Fruit fly (Drosophila melanogaster): Measurements from ENCODE around the gene CG2258.

Gene CG2258

dm6 chrX:8112715-8113114 is 10.8 kb upstream of the CG2258 start (continued):
- no peak for TF ChIP-seq Bgb (GFP tag; IDR thresholded peaks at IDR 0.05; ENCODE audit: partially characterized antibody)
- no peak for TF ChIP-seq cad (GFP tag; optimal IDR thresholded peaks at IDR 0.05)
- TF ChIP-seq exex (tag; optimal IDR thresholded peaks at IDR 0.05), result no peak
- TF ChIP-seq Dip2 (GFP tag; IDR thresholded peaks at IDR 0.05), result no peak
- no peak for TF ChIP-seq CG7928 (GFP tag; optimal IDR thresholded peaks at IDR 0.05)
- no peak for TF ChIP-seq Drgx (GFP tag; IDR thresholded peaks at IDR 0.05)
- peak; percentile 45 for TF ChIP-seq CG15269 (tag; optimal IDR thresholded peaks at IDR 0.05)
- TF ChIP-seq CG7556 (GFP tag; optimal IDR thresholded peaks at IDR 0.05), result no peak
- TF ChIP-seq CG2116 (GFP tag; optimal IDR thresholded peaks at IDR 0.05), result no peak
- no peak for TF ChIP-seq odd (GFP tag; optimal IDR thresholded peaks at IDR 0.05)
- TF ChIP-seq emc (GFP tag; optimal IDR thresholded peaks at IDR 0.05), result no peak
- no peak for TF ChIP-seq CG12942 (GFP tag; optimal IDR thresholded peaks at IDR 0.05)
- no peak for TF ChIP-seq nom (GFP tag; optimal IDR thresholded peaks at IDR 0.05)
- TF ChIP-seq CG33213 (GFP tag; optimal IDR thresholded peaks at IDR 0.05), result no peak
- no peak for TF ChIP-seq CG4854 (GFP tag; optimal IDR thresholded peaks at IDR 0.05)
- 0 out of 3 replicates have a peak, but pooled peaks have one; percentile 28 for TF ChIP-seq CG11695 (GFP tag; IDR thresholded peaks at IDR 0.05)
- peak; percentile 10 for TF ChIP-seq fd3F (GFP tag; optimal IDR thresholded peaks at IDR 0.05)
- TF ChIP-seq lov (optimal IDR thresholded peaks at IDR 0.05), result no peak
- no peak for TF ChIP-seq lov (GFP tag; IDR thresholded peaks at IDR 0.05)
- no peak for TF ChIP-seq sr (GFP tag; IDR thresholded peaks at IDR 0.05)
- TF ChIP-seq repo (GFP tag; optimal IDR thresholded peaks at IDR 0.05), result no peak
- no peak for TF ChIP-seq Ssrp (tag; optimal IDR thresholded peaks at IDR 0.05)
- no peak for TF ChIP-seq pan (optimal IDR thresholded peaks at IDR 0.05)
- TF ChIP-seq pan (GFP tag; optimal IDR thresholded peaks at IDR 0.05 in 1 of 2, IDR thresholded peaks at IDR 0.05 in 1 of 2), result peak in 1 of 2 experiments; percentile 50
- TF ChIP-seq gsb (GFP tag; IDR thresholded peaks at IDR 0.05), result 0 out of 2 replicates have a peak, but pooled peaks have one; percentile 39
- no peak for TF ChIP-seq Lhr (GFP tag; optimal IDR thresholded peaks at IDR 0.05)
- no peak for TF ChIP-seq dati (GFP tag; IDR thresholded peaks at IDR 0.05)
- TF ChIP-seq cas (GFP tag; IDR thresholded peaks at IDR 0.05), result no peak
- TF ChIP-seq Hey (tag; optimal IDR thresholded peaks at IDR 0.05), result no peak
- peak; percentile 65 for TF ChIP-seq CG13624 (GFP tag; optimal IDR thresholded peaks at IDR 0.05)
- no peak for TF ChIP-seq Awh (GFP tag; IDR thresholded peaks at IDR 0.05)
- no peak for TF ChIP-seq H2.0 (GFP tag; IDR thresholded peaks at IDR 0.05)
- no peak for TF ChIP-seq CG15479 (GFP tag; optimal IDR thresholded peaks at IDR 0.05)
- TF ChIP-seq BtbVII (GFP tag; optimal IDR thresholded peaks at IDR 0.05), result peak; percentile 34
- TF ChIP-seq CG30020 (tag; optimal IDR thresholded peaks at IDR 0.05), result no peak
- no peak for TF ChIP-seq Nf-YC (tag; optimal IDR thresholded peaks at IDR 0.05)
- 0 out of 2 replicates have a peak, but pooled peaks have one; percentile 22 for TF ChIP-seq wdn (GFP tag; IDR thresholded peaks at IDR 0.05)
- no peak for TF ChIP-seq Dad (GFP tag; optimal IDR thresholded peaks at IDR 0.05)
- no peak for TF ChIP-seq chinmo (GFP tag; IDR thresholded peaks at IDR 0.05; ENCODE audit: partially characterized antibody)
- no peak for TF ChIP-seq pfk (GFP tag; optimal IDR thresholded peaks at IDR 0.05)
- no peak for TF ChIP-seq ase (GFP tag; IDR thresholded peaks at IDR 0.05)
- TF ChIP-seq schlank (tag; optimal IDR thresholded peaks at IDR 0.05), result peak; percentile 20
- TF ChIP-seq Dbx (GFP tag; IDR thresholded peaks at IDR 0.05), result peak; percentile 62; the same call in 2 of the 3 replicates
- no peak for TF ChIP-seq CG16813 (GFP tag; IDR thresholded peaks at IDR 0.05; ENCODE audit: partially characterized antibody)
- no peak for TF ChIP-seq ato (GFP tag; IDR thresholded peaks at IDR 0.05; ENCODE audit: partially characterized antibody)
- TF ChIP-seq Meics (GFP tag; optimal IDR thresholded peaks at IDR 0.05), result peak; percentile 67
- no peak for TF ChIP-seq CG13424 (tag; optimal IDR thresholded peaks at IDR 0.05)
- no peak for TF ChIP-seq Elba2 (GFP tag; optimal IDR thresholded peaks at IDR 0.05)
- peak; percentile 17 for TF ChIP-seq pb (GFP tag; optimal IDR thresholded peaks at IDR 0.05)
- TF ChIP-seq CG7372 (GFP tag; IDR thresholded peaks at IDR 0.05), result no peak
- TF ChIP-seq H15 (GFP tag; IDR thresholded peaks at IDR 0.05), result no peak
- no peak for TF ChIP-seq mld (GFP tag; IDR thresholded peaks at IDR 0.05; ENCODE audit: partially characterized antibody)

Data from whole organism, embryonic.